Worm (Caenorhabditis elegans): ENCODE data around the gene F44G4.3.

F44G4.3 gene

DNA sequence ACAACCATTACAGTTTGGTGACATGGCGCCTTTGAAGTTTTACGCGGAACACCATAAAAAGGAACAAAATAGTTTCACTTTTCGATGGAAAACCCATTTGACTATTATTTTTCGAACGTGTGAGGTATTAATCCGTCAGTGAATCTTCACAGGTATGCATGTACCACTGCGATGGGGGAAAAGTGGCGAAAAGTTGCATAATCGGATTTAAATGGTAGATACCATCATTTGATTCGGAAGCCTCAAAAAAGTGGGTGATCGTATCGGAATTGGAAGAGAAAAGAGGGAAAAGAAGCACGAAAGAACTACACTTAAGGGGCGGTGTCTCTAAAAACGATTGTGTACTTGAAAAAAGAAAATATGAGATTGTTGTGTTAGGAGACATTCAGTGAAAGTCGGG lies 43.8 kb downstream of the F44G4.3 start:
- TF ChIP-seq F13C5.2 (tag; optimal IDR thresholded peaks at IDR 0.05) = no peak
- no peak for TF ChIP-seq ceh-36 (tag; optimal IDR thresholded peaks at IDR 0.05)
- no peak for TF ChIP-seq flt-1 (GFP tag; IDR thresholded peaks at IDR 0.05)
- no peak for TF ChIP-seq tbx-37 (GFP tag; conservative IDR thresholded peaks at IDR 0.05)
- TF ChIP-seq aly-1 (tag; optimal IDR thresholded peaks at IDR 0.05) = no peak
- no peak for TF ChIP-seq ama-1 (optimal IDR thresholded peaks at IDR 0.05)
- TF ChIP-seq ceh-13 (GFP tag; optimal IDR thresholded peaks at IDR 0.05) = no peak
- TF ChIP-seq tra-4 (tag; optimal IDR thresholded peaks at IDR 0.05) = no peak
- TF ChIP-seq ets-7 (tag; optimal IDR thresholded peaks at IDR 0.05) = no peak
- TF ChIP-seq hnd-1 (tag; optimal IDR thresholded peaks at IDR 0.05) = no peak
- TF ChIP-seq hmg-4 (GFP tag; optimal IDR thresholded peaks at IDR 0.05) = no peak
- no peak for TF ChIP-seq hmbx-1 (tag; optimal IDR thresholded peaks at IDR 0.05)
- no peak for TF ChIP-seq pes-1 (GFP tag; IDR thresholded peaks at IDR 0.05)
- TF ChIP-seq B0310.2 (tag; optimal IDR thresholded peaks at IDR 0.05) = no peak
- no peak for TF ChIP-seq sea-1 (GFP tag; conservative IDR thresholded peaks at IDR 0.05)
- no peak for TF ChIP-seq scrt-1 (GFP tag; IDR thresholded peaks at IDR 0.05)

DNA sequence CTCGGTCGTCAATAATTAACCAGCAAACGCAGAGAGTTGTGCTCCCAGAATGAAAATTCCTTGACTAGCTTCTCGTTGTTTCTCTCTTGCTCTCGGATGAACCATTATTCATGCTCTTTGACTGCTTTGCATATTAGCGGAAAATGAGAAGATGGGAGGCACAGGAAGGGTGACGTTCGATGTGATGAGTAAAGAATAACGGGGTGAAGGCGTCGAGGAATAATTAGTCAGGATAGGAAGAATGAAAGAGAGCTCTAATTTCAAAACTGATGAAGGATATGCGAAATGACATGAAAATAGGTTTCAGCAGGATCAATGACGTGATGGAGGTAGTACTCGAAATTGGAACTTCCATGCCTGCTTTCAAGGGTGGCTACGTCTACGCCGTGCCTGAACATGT lies 46.2 kb downstream of the F44G4.3 start:
- TF ChIP-seq tbx-37 (GFP tag; conservative IDR thresholded peaks at IDR 0.05) (no peak), pes-1 (GFP tag; IDR thresholded peaks at IDR 0.05) (no peak), B0310.2 (tag; optimal IDR thresholded peaks at IDR 0.05) (no peak), flt-1 (GFP tag; IDR thresholded peaks at IDR 0.05) (no peak), ets-7 (tag; optimal IDR thresholded peaks at IDR 0.05) (no peak), aly-1 (tag; optimal IDR thresholded peaks at IDR 0.05) (no peak), ceh-13 (GFP tag; optimal IDR thresholded peaks at IDR 0.05) (no peak), tra-4 (tag; optimal IDR thresholded peaks at IDR 0.05) (no peak), ceh-36 (tag; optimal IDR thresholded peaks at IDR 0.05) (no peak), sea-1 (GFP tag; conservative IDR thresholded peaks at IDR 0.05) (no peak), hmbx-1 (tag; optimal IDR thresholded peaks at IDR 0.05) (no peak), F13C5.2 (tag; optimal IDR thresholded peaks at IDR 0.05) (no peak), hnd-1 (tag; optimal IDR thresholded peaks at IDR 0.05) (no peak), scrt-1 (GFP tag; IDR thresholded peaks at IDR 0.05) (no peak), hmg-4 (GFP tag; optimal IDR thresholded peaks at IDR 0.05) (no peak), ama-1 (optimal IDR thresholded peaks at IDR 0.05) (no peak), tbx-11 (GFP tag; IDR thresholded peaks at IDR 0.05) (no peak)

DNA sequence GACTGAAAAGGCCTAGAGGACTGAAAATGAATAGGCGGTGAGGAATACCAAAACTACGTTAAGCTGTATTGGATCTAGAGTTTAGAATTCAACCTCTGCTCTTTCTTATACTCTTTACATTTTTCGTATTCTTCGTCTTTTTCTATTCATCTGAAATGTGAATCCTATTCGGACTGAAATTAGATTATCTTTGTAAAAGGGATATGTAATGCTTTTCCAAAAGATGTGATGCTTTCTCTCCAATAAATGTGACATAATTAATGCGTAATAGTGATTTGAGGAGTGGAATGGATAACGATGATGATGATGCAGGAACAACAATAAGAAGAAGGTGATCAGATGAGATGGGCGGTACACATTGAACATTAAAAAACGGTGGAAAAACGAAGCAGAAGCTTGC lies 48.8 kb downstream of the F44G4.3 start:
- TF ChIP-seq tbx-37 (GFP tag; conservative IDR thresholded peaks at IDR 0.05) (no peak), ceh-36 (tag; optimal IDR thresholded peaks at IDR 0.05) (no peak), sea-1 (GFP tag; conservative IDR thresholded peaks at IDR 0.05) (no peak), ceh-13 (GFP tag; optimal IDR thresholded peaks at IDR 0.05) (no peak), tra-4 (tag; optimal IDR thresholded peaks at IDR 0.05) (no peak), hnd-1 (tag; optimal IDR thresholded peaks at IDR 0.05) (no peak), aly-1 (tag; optimal IDR thresholded peaks at IDR 0.05) (no peak), tbx-11 (GFP tag; IDR thresholded peaks at IDR 0.05) (no peak), ama-1 (optimal IDR thresholded peaks at IDR 0.05) (no peak), hmg-4 (GFP tag; optimal IDR thresholded peaks at IDR 0.05) (no peak), ets-7 (tag; optimal IDR thresholded peaks at IDR 0.05) (no peak), B0310.2 (tag; optimal IDR thresholded peaks at IDR 0.05) (no peak)

DNA sequence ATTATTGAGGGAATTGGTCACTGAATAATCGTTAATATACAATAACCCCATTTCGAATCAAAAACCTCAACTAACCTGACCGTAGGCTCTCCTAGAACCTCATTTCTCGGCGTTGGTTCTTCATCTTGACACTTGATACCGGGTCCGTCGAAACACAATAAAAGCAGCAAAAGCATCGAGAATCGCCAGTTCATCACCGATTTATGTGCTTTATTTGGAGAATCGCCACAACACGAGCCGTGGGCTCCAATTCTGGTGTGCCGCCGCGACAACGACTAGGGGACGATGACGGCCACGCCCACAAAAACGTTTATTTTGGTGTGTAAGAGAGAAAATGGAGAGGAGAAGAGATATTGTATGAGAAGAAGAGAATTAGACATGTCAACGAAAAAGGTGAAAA lies 50.1 kb downstream of the F44G4.3 start, which contains the start of gene cutl-15:
Gene cutl-15 (minus strand): TSS at position 298 of the 400 bp plus-strand sequence.
- no peak for TF ChIP-seq sea-1 (GFP tag; conservative IDR thresholded peaks at IDR 0.05)
- TF ChIP-seq pes-1 (GFP tag; IDR thresholded peaks at IDR 0.05) = no peak
- TF ChIP-seq ets-7 (tag; optimal IDR thresholded peaks at IDR 0.05) = no peak
- TF ChIP-seq hnd-1 (tag; optimal IDR thresholded peaks at IDR 0.05) = no peak
- TF ChIP-seq aly-1 (tag; optimal IDR thresholded peaks at IDR 0.05) = no peak
- TF ChIP-seq hmg-4 (GFP tag; optimal IDR thresholded peaks at IDR 0.05) = no peak

Measured in whole organism, early embryonic.